Worm (Caenorhabditis elegans) whole organism, L4/young adult: ENCODE measurements around the gene cutl-15.

Source experiments
- dao-5 ChIP-seq: sonication (generic microtip); optimal IDR thresholded peaks from 2 replicates; lab custom pipeline; 2016; ENCODE audit warnings: missing genotype, missing genetic modification characterization, moderate library complexity, missing compliant biosample characterization
- him-1 ChIP-seq: sonication (generic microtip); optimal IDR thresholded peaks from 2 replicates; lab custom pipeline; 2016; ENCODE audit warnings: missing genotype, missing genetic modification reagents, missing genetic modification characterization, missing compliant biosample characterization

DNA sequence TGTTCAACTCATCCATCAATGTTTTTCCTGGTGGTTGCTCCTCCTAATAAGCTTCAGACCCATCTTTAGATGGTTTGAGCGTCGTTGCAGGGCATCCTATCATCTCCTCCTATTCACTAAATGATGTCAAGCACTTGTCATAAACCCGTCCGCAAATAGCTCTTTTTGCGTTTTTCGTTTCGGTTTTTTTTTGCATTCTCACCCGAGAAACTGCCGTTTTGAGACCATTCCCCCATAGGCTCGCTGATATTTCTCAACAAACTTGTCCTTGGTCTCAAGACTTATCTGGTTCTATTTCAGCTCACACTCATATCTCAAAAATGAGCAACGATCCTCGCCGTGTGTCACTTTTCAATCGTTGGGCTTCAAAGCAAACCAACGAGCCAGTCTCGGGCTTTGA lies 12.9 kb upstream of the cutl-15 start, which contains the start of gene cal-2:
- TF ChIP-seq him-1 (tag; lab: Kevin White, UChicago) (no peak), dao-5 (tag; lab: Kevin White, UChicago) (no peak)
